Fruit fly (Drosophila melanogaster) whole organism, pupa: ENCODE results near the gene CG9586.

ENCODE experiments used
- CG10348 ChIP-seq: fragments of 200-800 bp; sonication (Bioruptor generic); IDR thresholded peaks from 2 replicates; pipeline ENCODE4 v1.3.6; 2022; ENCODE audit warnings: missing biosample characterization, missing genetic modification characterization
- CG12605 ChIP-seq: fragments of 200-800 bp; sonication (Bioruptor generic); IDR thresholded peaks from 2 replicates; pipeline ENCODE4 v1.3.6; 2022; ENCODE audit warnings: missing biosample characterization, missing genetic modification characterization
- CG15710 ChIP-seq: fragments of 200-800 bp; sonication (Bioruptor generic); optimal IDR thresholded peaks from 2 replicates; lab custom pipeline; 2018; ENCODE audit warnings: missing biosample characterization, mild to moderate bottlenecking, missing genetic modification characterization, moderate library complexity
- CG32121 ChIP-seq: fragments of 200-800 bp; sonication (Bioruptor generic); IDR thresholded peaks from 2 replicates; pipeline ENCODE4 v1.3.6; 2022; ENCODE audit warnings: missing biosample characterization, missing genetic modification characterization
- CG34367 ChIP-seq: fragments of 200-800 bp; sonication (Bioruptor generic); optimal IDR thresholded peaks from 2 replicates; lab custom pipeline; 2018; ENCODE audit warnings: missing biosample characterization, mild to moderate bottlenecking, missing genetic modification characterization
- CG8301 ChIP-seq: fragments of 200-800 bp; sonication (Bioruptor generic); optimal IDR thresholded peaks from 2 replicates; lab custom pipeline; 2018; ENCODE audit warnings: missing biosample characterization, mild to moderate bottlenecking, missing genetic modification characterization
- EcR ChIP-seq: fragments of 200-800 bp; sonication (Bioruptor generic); optimal IDR thresholded peaks from 3 replicates; lab custom pipeline; 2019; ENCODE audit warnings: missing biosample characterization, missing genetic modification characterization, mild to moderate bottlenecking, moderate library complexity, missing genetic modification reagents
- Ets98B ChIP-seq: fragments of 200-800 bp; sonication (Bioruptor generic); IDR thresholded peaks from 2 replicates; pipeline ENCODE4 v1.3.6; 2022; ENCODE audit warnings: missing biosample characterization, missing genetic modification characterization
- Snoo ChIP-seq: fragments of 200-800 bp; sonication (Bioruptor generic); optimal IDR thresholded peaks from 3 replicates; lab custom pipeline; 2017; ENCODE audit warnings: missing biosample characterization, mild to moderate bottlenecking, missing genetic modification characterization, inconsistent platforms
- fd96Ca ChIP-seq: fragments of 200-800 bp; sonication (Bioruptor generic); IDR thresholded peaks from 3 replicates; pipeline ENCODE4 v1.3.6; 2022; ENCODE audit warnings: missing biosample characterization, missing genetic modification characterization
- gl ChIP-seq: fragments of 200-800 bp; sonication (Bioruptor generic); optimal IDR thresholded peaks from 2 replicates; lab custom pipeline; 2018; ENCODE audit warnings: missing biosample characterization, mild to moderate bottlenecking, missing genetic modification characterization
- rn ChIP-seq: fragments of 200-800 bp; sonication (Bioruptor generic); IDR thresholded peaks from 2 replicates; pipeline ENCODE4 v1.3.6; 2022; ENCODE audit warnings: missing biosample characterization, missing genetic modification characterization

DNA sequence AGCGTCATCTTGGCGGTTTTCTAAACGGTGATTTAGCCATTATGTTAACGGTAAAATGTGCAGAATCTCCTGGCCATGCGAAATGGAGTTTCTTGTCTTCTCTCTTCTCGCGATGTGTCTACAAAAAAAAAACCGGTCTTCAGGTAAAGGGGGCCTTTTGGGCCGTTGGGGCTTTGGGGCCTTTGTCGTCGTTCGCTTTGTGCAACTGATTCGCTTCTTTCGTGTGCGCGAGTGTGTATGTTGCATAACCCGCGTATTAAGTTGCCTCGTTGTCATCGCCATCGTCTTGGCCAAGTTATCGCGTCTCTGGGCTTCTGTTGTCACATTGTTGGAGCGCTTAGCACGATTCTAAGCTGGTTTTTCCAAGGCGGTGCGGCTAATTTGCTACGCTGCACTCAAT is 22.5 kb upstream of the CG9586 start:
- no peak for TF ChIP-seq Snoo (tag; lab: Kevin White, UChicago)
- no peak for TF ChIP-seq CG12605
- TF ChIP-seq EcR (GFP tag; lab: Kevin White, UChicago) = peak; percentile 15
- TF ChIP-seq rn (GFP tag; lab: Robert Waterston, UW) = no peak
- no peak for TF ChIP-seq fd96Ca (GFP tag; lab: Robert Waterston, UW)
- no peak for TF ChIP-seq CG34367 (tag; lab: Kevin White, UChicago)
- TF ChIP-seq Ets98B = no peak
- no peak for TF ChIP-seq CG10348
- no peak for TF ChIP-seq CG15710 (tag; lab: Kevin White, UChicago)
- no peak for TF ChIP-seq CG8301 (tag; lab: Kevin White, UChicago)
- TF ChIP-seq gl (tag; lab: Kevin White, UChicago) = no peak
- TF ChIP-seq CG32121 (GFP tag; lab: Robert Waterston, UW) = no peak
